Worm (Caenorhabditis elegans): ENCODE data around the gene M01E10.3.

M01E10.3 gene

DNA sequence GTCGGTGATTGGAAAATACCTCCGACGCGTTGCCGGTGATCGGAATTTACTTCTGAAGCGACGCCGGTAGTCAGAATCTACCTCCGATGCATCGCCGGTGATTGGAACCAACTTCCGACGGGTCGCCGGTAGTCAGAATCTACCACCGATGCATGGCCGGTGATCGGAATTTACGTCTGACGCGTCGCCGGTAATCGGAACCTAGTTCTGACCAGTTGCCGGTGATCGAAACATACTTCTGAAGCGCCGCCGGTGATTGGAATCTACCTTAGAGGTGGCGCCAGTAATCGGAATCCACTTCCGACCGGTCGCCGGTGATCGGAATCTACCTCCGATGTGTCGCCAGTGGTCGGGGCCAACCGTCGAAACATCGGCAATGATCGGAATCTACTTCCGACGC lies 45.6 kb downstream of the M01E10.3 start:
- TF ChIP-seq tab-1 (GFP tag; IDR thresholded peaks at IDR 0.05) (no peak), ztf-23 (GFP tag; IDR thresholded peaks at IDR 0.05) (no peak)

DNA sequence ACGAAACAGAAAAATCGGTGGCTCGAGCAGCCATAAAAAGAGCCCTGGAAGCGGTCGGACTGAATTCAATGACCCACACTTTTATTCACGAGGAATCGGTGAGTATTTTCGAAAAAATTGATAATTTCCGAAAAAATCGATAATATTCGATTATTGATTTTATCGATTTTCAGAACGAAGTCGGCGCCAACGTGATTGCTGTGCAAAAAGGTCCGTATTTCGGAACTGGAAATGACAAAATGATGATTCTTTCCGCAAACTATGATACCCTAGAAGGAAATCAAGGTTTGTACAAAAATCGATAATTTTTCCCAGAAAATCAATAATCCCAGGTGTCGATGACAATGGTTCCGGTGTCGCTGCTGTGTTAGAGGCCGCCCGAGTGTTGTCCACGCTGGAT lies 47.0 kb downstream of the M01E10.3 start:
- TF ChIP-seq tab-1 (GFP tag; IDR thresholded peaks at IDR 0.05) (no peak), cog-1 (tag; optimal IDR thresholded peaks at IDR 0.05) (no peak), ref-1 (GFP tag; conservative IDR thresholded peaks at IDR 0.05) (no peak), T22C8.4 (GFP tag; IDR thresholded peaks at IDR 0.05) (peak; percentile 58)

DNA sequence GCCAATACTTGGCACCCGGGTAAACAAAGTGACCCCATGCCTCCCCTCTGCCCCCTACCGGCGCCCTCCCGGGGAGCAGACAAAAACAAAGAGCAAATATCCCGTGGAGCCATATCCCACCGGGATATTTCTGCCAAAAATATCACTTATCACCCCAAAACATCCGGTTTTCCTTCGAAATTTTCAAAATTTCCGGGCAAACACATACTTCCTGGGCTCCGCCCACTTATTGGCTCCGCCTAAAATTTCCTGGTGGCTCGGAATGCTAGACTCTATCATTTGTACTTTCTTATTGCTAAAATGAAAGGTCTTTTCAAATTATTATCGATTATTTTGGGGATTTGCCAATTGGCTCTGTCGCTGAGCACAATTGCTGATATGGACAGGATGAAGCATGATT lies 48.3 kb downstream of the M01E10.3 start, which contains the start of gene Y39A3B.1:
Gene Y39A3B.1 (plus strand): TSS at position 301 of the 400 bp plus-strand sequence.
- no peak for TF ChIP-seq flt-1 (GFP tag; IDR thresholded peaks at IDR 0.05)
- no peak for TF ChIP-seq cog-1 (tag; optimal IDR thresholded peaks at IDR 0.05)
- no peak for TF ChIP-seq med-1 (GFP tag; optimal IDR thresholded peaks at IDR 0.05; ENCODE audit: insufficient read depth)
- no peak for TF ChIP-seq ztf-23 (GFP tag; IDR thresholded peaks at IDR 0.05)
- TF ChIP-seq klf-2 (GFP tag; conservative IDR thresholded peaks at IDR 0.05) = no peak
- TF ChIP-seq tab-1 (GFP tag; IDR thresholded peaks at IDR 0.05) = no peak
- no peak for TF ChIP-seq ztf-29 (GFP tag; IDR thresholded peaks at IDR 0.05)
- TF ChIP-seq T22C8.4 (GFP tag; IDR thresholded peaks at IDR 0.05) = no peak
- no peak for TF ChIP-seq ref-1 (GFP tag; conservative IDR thresholded peaks at IDR 0.05)

Data from whole organism, midembryonic.